Worm (Caenorhabditis elegans) whole organism, midembryonic: ENCODE results near the gene acdh-11.

Experiments
- T22C8.4 ChIP-seq: fragments of 200-800 bp; sonication (Bioruptor generic); IDR thresholded peaks from 2 replicates; pipeline ENCODE4 v1.3.6; 2022; ENCODE audit warnings: missing genetic modification characterization, missing compliant biosample characterization
- cog-1 ChIP-seq: sonication (generic microtip); optimal IDR thresholded peaks from 2 replicates; lab custom pipeline; 2016; ENCODE audit warnings: missing genetic modification characterization, missing compliant biosample characterization
- flt-1 ChIP-seq: fragments of 200-800 bp; sonication (Bioruptor generic); IDR thresholded peaks from 2 replicates; pipeline ENCODE4 v1.3.6; 2022; ENCODE audit warnings: missing genetic modification characterization, missing compliant biosample characterization
- klf-2 ChIP-seq: fragments of 200-800 bp; sonication (Bioruptor generic); conservative IDR thresholded peaks from 2 replicates; pipeline ENCODE4 v1.3.6; 2022; ENCODE audit warnings: missing genetic modification reagents, missing genetic modification characterization, missing compliant biosample characterization
- med-1 ChIP-seq: sonication (generic microtip); optimal IDR thresholded peaks from 2 replicates; lab custom pipeline; 2017; ENCODE audit warnings: missing genetic modification characterization, mild to moderate bottlenecking, missing compliant biosample characterization, antibody characterized with exemption, missing genetic modification reagents; ENCODE audit not compliant: insufficient read depth
- ref-1 ChIP-seq: fragments of 200-800 bp; sonication (Bioruptor generic); conservative IDR thresholded peaks from 2 replicates; pipeline ENCODE4 v1.3.6; 2022; ENCODE audit warnings: missing genetic modification reagents, missing genetic modification characterization, missing compliant biosample characterization
- tab-1 ChIP-seq: fragments of 200-800 bp; sonication (Bioruptor generic); IDR thresholded peaks from 2 replicates; pipeline ENCODE4 v1.3.6; 2022; ENCODE audit warnings: missing genetic modification characterization, missing compliant biosample characterization
- ztf-23 ChIP-seq: fragments of 200-800 bp; sonication (Bioruptor generic); IDR thresholded peaks from 2 replicates; pipeline ENCODE4 v1.3.6; 2022; ENCODE audit warnings: missing genetic modification reagents, missing genetic modification characterization, missing compliant biosample characterization
- ztf-29 ChIP-seq: fragments of 200-800 bp; sonication (Bioruptor generic); IDR thresholded peaks from 2 replicates; pipeline ENCODE4 v1.3.6; 2022; ENCODE audit warnings: missing genetic modification reagents, missing genetic modification characterization, missing compliant biosample characterization

The acdh-11 gene

DNA sequence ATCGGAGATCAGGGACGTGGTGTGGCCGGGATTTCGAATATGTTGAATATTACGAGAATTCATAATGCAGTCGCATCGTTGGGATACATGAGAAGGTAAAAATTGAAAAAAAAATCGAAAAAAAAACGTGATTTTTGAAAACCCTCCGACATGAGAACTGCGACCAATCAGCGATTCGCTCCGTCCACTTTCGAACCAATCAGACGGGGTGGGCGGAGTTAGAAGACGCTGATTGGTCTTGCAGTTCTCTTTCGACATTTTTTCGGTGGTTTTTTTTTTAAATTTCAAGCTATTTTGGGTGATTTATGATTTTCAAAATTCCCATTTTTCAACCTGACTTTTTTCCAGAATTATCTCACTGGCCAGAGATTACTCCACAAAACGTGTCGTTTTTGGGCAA, 3.2 kb downstream of the acdh-11 start:
- TF ChIP-seq klf-2 (GFP tag; lab: Robert Waterston, UW) = no peak
- TF ChIP-seq cog-1 (tag; lab: Kevin White, UChicago) = no peak
- TF ChIP-seq med-1 (GFP tag; lab: Kevin White, UChicago) = no peak
- no peak for TF ChIP-seq ref-1 (GFP tag; lab: Robert Waterston, UW)
- no peak for TF ChIP-seq flt-1 (GFP tag; lab: Robert Waterston, UW)
- TF ChIP-seq ztf-29 (GFP tag; lab: Robert Waterston, UW) = no peak
- TF ChIP-seq ztf-23 (GFP tag; lab: Robert Waterston, UW) = no peak
- TF ChIP-seq T22C8.4 (GFP tag; lab: Robert Waterston, UW) = no peak
- no peak for TF ChIP-seq tab-1 (GFP tag; lab: Robert Waterston, UW)

DNA sequence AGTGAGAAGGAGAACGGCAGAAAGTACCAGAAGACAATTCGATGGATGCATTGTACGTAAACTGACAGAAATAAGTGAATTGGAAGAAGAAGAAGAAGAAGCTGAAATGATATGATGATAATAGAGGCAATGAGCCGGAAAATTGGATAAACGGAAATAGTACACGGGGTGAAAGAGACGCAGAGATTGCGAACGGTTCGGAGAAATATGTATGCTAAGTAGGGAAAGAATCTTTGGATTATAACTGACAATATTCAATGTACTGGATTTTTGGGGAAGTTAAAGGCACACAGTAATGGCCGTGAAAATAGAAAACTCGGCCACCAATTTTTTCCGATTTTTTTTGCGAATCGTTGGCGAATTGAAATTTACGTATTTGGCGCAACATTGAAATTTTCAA, 9.3 kb downstream of the acdh-11 start, which contains the start of gene Y45F3A.4:
Y45F3A.4 (minus strand) TSS at position 101 of the 400 bp plus-strand sequence.
- TF ChIP-seq tab-1 (GFP tag; lab: Robert Waterston, UW) (no peak), med-1 (GFP tag; lab: Kevin White, UChicago) (no peak)

DNA sequence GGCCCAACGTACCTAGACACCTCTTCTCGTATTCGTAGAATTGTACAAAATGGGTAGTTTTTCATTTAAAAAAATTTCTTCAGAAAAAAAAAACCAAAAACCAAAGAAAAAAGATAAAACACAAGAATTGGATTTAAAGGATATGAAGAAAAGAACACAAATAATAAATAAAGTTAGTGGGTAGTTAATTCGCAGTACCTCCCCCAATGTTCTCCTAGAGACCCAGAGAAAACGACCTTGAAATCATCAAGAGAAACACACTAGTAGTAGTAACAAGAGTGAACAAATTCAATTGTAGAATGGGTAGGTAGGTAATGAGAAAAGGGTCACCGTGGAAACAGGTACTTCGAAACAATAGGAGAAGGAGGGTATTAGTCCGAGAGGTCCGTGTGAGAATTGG, 11.7 kb downstream of the acdh-11 start:
- TF ChIP-seq ztf-23 (GFP tag; lab: Robert Waterston, UW) (no peak), tab-1 (GFP tag; lab: Robert Waterston, UW) (no peak), klf-2 (GFP tag; lab: Robert Waterston, UW) (no peak), med-1 (GFP tag; lab: Kevin White, UChicago) (no peak), ztf-29 (GFP tag; lab: Robert Waterston, UW) (no peak), ref-1 (GFP tag; lab: Robert Waterston, UW) (no peak), flt-1 (GFP tag; lab: Robert Waterston, UW) (no peak), T22C8.4 (GFP tag; lab: Robert Waterston, UW) (no peak), cog-1 (tag; lab: Kevin White, UChicago) (no peak)

DNA sequence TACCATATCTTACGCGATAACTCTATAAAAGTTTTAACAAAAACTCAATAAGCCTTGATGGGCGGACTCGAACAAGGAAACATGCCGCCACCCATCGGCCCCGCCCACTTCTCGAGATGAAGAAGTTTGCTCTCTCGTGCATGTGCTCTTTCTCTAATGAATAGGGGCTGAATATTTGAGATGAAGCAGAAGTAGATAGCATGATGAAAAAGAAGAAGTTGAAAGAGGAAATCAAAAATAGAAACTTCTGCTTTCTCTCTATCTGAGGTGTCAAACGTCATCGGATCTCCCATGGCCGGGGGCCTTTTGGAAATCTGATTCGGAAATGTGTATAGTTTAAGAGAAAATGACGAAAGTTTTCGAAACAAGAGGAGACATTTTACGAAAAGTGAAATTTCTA, 12.8 kb downstream of the acdh-11 start:
- TF ChIP-seq tab-1 (GFP tag; lab: Robert Waterston, UW) = no peak
- no peak for TF ChIP-seq ref-1 (GFP tag; lab: Robert Waterston, UW)
- no peak for TF ChIP-seq ztf-23 (GFP tag; lab: Robert Waterston, UW)
- TF ChIP-seq ztf-29 (GFP tag; lab: Robert Waterston, UW) = no peak
- no peak for TF ChIP-seq med-1 (GFP tag; lab: Kevin White, UChicago)
- TF ChIP-seq T22C8.4 (GFP tag; lab: Robert Waterston, UW) = no peak
- TF ChIP-seq flt-1 (GFP tag; lab: Robert Waterston, UW) = no peak
- no peak for TF ChIP-seq cog-1 (tag; lab: Kevin White, UChicago)

DNA sequence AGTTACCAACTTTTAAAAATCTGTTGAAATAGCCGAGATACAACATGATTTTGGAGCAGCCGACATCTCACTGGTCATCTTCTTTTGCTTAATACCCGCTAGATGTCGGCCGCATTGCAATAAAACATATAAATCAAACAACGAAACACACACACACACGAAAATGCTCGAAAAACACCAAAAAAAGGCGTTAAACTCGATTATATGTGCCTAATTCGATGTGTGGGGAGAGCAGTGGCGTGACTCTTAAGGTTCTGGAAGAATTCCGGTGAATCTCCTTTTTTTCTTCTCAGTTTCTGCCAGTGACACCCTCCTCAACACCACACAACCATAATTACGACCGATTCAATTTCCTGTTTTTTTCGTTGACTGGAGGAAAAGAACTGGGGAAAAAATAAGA, 14.1 kb downstream of the acdh-11 start:
- TF ChIP-seq ztf-29 (GFP tag; lab: Robert Waterston, UW) = no peak
- TF ChIP-seq T22C8.4 (GFP tag; lab: Robert Waterston, UW) = no peak

DNA sequence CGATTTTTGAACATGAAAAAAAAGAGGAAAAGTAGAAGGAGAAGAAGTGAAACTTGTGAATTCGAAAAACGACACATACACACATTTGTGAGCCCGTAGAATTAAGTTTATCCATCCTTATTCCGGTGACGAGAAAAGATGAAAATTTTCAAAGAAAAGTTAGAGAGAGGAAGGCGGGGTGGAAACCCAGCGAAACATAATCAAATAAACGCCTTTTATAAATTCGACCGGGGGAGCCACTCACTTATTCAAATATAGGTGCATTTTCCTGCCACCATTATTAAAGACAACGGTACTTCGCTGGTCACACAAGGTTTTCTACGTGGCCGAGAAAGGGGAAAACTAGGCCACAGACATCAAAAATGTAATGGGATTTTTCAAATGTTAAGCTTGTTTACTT, 17.4 kb downstream of the acdh-11 start:
- TF ChIP-seq klf-2 (GFP tag; lab: Robert Waterston, UW) (no peak), ref-1 (GFP tag; lab: Robert Waterston, UW) (no peak), flt-1 (GFP tag; lab: Robert Waterston, UW) (no peak), tab-1 (GFP tag; lab: Robert Waterston, UW) (no peak), ztf-29 (GFP tag; lab: Robert Waterston, UW) (no peak), med-1 (GFP tag; lab: Kevin White, UChicago) (no peak), cog-1 (tag; lab: Kevin White, UChicago) (no peak), T22C8.4 (GFP tag; lab: Robert Waterston, UW) (no peak), ztf-23 (GFP tag; lab: Robert Waterston, UW) (no peak)

DNA sequence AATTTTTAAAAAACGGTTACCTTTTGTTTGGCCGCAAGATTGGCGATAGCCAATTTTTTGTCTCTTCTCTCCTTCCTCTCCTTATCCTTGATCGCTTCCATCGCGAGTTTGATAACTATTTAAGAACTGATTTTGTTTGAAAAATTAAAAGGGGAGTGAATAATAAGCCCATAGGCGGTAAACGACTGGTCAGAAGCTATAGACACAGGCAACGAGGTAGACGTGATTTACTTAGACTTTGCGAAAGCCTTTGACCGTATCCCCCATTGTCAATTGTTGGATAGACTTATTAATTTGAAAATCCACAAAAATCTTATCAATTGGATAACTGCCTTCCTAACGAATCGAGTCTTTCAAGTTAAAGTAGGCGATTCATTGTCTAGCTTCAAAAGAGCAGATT, 20.2 kb downstream of the acdh-11 start, which contains the start of gene Y45F3A.5:
Y45F3A.5 (minus strand) TSS at position 101 of the 400 bp plus-strand sequence.
- TF ChIP-seq ztf-23 (GFP tag; lab: Robert Waterston, UW) (no peak), med-1 (GFP tag; lab: Kevin White, UChicago) (no peak), T22C8.4 (GFP tag; lab: Robert Waterston, UW) (no peak), klf-2 (GFP tag; lab: Robert Waterston, UW) (no peak), cog-1 (tag; lab: Kevin White, UChicago) (no peak), ref-1 (GFP tag; lab: Robert Waterston, UW) (no peak), flt-1 (GFP tag; lab: Robert Waterston, UW) (no peak), tab-1 (GFP tag; lab: Robert Waterston, UW) (no peak), ztf-29 (GFP tag; lab: Robert Waterston, UW) (no peak)

DNA sequence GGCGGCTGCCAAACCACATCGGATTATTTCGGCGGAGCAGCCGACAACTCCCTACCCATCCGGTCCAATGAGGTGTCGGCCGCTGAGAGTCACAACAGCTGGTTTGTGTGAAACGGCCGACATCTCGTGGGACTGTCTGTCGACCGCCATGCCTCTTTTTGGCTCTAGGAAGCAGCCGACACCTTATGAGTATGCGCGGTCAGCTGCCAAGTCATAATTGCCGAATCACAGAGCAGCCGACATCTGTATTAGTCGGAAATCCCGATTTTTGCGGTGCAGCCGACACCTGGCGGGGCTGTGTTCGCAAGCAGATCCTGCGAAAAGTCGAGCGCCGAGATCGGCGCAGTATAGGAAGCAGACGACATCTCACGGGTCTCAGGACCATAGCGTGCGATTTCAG, 26.0 kb downstream of the acdh-11 start:
- TF ChIP-seq klf-2 (GFP tag; lab: Robert Waterston, UW) (no peak), ref-1 (GFP tag; lab: Robert Waterston, UW) (no peak), cog-1 (tag; lab: Kevin White, UChicago) (no peak), med-1 (GFP tag; lab: Kevin White, UChicago) (no peak), T22C8.4 (GFP tag; lab: Robert Waterston, UW) (no peak), ztf-23 (GFP tag; lab: Robert Waterston, UW) (no peak), tab-1 (GFP tag; lab: Robert Waterston, UW) (no peak), ztf-29 (GFP tag; lab: Robert Waterston, UW) (no peak), flt-1 (GFP tag; lab: Robert Waterston, UW) (no peak)

DNA sequence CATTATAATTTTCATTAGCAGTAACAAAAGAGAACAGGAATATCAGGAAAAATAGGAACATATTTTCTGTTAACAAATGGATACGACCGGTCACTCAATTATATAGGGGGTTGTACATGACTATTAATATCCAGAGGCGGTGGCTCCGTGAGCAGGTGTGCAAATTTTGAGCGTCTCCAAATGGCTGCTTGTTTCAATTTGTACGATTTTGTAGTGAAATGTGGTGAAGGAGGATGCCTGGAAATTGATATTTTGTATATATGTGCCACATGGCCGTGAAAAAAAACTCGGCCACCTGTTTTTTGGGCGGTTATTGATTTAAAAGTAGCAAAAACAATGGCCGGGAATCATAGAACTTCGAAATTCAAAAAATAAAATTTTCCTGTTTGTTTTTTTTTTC, 26.7 kb downstream of the acdh-11 start, which contains the start of gene Y45F3A.8:
Y45F3A.8 (minus strand) TSS at position 101 of the 400 bp plus-strand sequence.
- TF ChIP-seq ztf-29 (GFP tag; lab: Robert Waterston, UW) (no peak), ref-1 (GFP tag; lab: Robert Waterston, UW) (no peak), cog-1 (tag; lab: Kevin White, UChicago) (no peak), T22C8.4 (GFP tag; lab: Robert Waterston, UW) (no peak), klf-2 (GFP tag; lab: Robert Waterston, UW) (no peak), tab-1 (GFP tag; lab: Robert Waterston, UW) (no peak), ztf-23 (GFP tag; lab: Robert Waterston, UW) (no peak), flt-1 (GFP tag; lab: Robert Waterston, UW) (no peak), med-1 (GFP tag; lab: Kevin White, UChicago) (no peak)
